Worm (Caenorhabditis elegans) whole organism, early embryonic: ENCODE results near the gene C47D12.4.
A peak's percentile ranks its signal among the peaks of the same experiment; 100 is the strongest.
"Not testable (repeated sequence)": the region's sequence is repeated elsewhere in the genome, so short reads cannot be mapped to it uniquely, and the experiment has no call there.

Source experiments
- B0310.2 ChIP-seq: sonication (generic microtip); optimal IDR thresholded peaks from 2 replicates; lab custom pipeline; 2016; ENCODE audit warnings: mild to moderate bottlenecking, missing genetic modification characterization, missing compliant biosample characterization
- F13C5.2 ChIP-seq: sonication (generic microtip); optimal IDR thresholded peaks from 2 replicates; lab custom pipeline; 2017; ENCODE audit warnings: mild to moderate bottlenecking, missing genetic modification characterization, inconsistent platforms, missing compliant biosample characterization
- aly-1 ChIP-seq: sonication (generic microtip); optimal IDR thresholded peaks from 2 replicates; lab custom pipeline; 2016; ENCODE audit warnings: missing genetic modification characterization, missing compliant biosample characterization
- ama-1 ChIP-seq: fragments of 150-350 bp; optimal IDR thresholded peaks from 2 replicates; lab custom pipeline; 2014
- ceh-13 ChIP-seq: fragments of 200-800 bp; sonication (Bioruptor generic); optimal IDR thresholded peaks from 2 replicates; lab custom pipeline; 2018; ENCODE audit warnings: mild to moderate bottlenecking, missing genetic modification characterization, missing compliant biosample characterization
- ceh-36 ChIP-seq: sonication (generic microtip); optimal IDR thresholded peaks from 2 replicates; lab custom pipeline; 2016; ENCODE audit warnings: missing genetic modification characterization, inconsistent platforms, missing compliant biosample characterization
- ets-7 ChIP-seq: sonication (generic microtip); optimal IDR thresholded peaks from 2 replicates; lab custom pipeline; 2016; ENCODE audit warnings: missing genotype, missing genetic modification characterization, missing compliant biosample characterization
- flt-1 ChIP-seq: fragments of 200-800 bp; sonication (Bioruptor generic); IDR thresholded peaks from 2 replicates; pipeline ENCODE4 v1.3.6; 2022; ENCODE audit warnings: missing genetic modification characterization, missing compliant biosample characterization
- hmbx-1 ChIP-seq: sonication (generic microtip); optimal IDR thresholded peaks from 2 replicates; lab custom pipeline; 2016; ENCODE audit warnings: mild to moderate bottlenecking, missing genetic modification characterization, missing compliant biosample characterization
- hmg-4 ChIP-seq: fragments of 200-800 bp; sonication (Bioruptor generic); optimal IDR thresholded peaks from 2 replicates; lab custom pipeline; 2018; ENCODE audit warnings: mild to moderate bottlenecking, missing genetic modification characterization, missing compliant biosample characterization
- hnd-1 ChIP-seq: sonication (generic microtip); optimal IDR thresholded peaks from 2 replicates; lab custom pipeline; 2016; ENCODE audit warnings: missing genetic modification characterization, missing compliant biosample characterization
- pes-1 ChIP-seq: fragments of 200-800 bp; sonication (Bioruptor generic); IDR thresholded peaks from 2 replicates; pipeline ENCODE4 v1.3.6; 2022; ENCODE audit warnings: missing genetic modification reagents, missing genetic modification characterization, missing compliant biosample characterization
- scrt-1 ChIP-seq: fragments of 200-800 bp; sonication (Bioruptor generic); IDR thresholded peaks from 2 replicates; pipeline ENCODE4 v1.3.6; 2022; ENCODE audit warnings: missing genetic modification characterization, missing compliant biosample characterization
- sea-1 ChIP-seq: fragments of 200-800 bp; sonication (Bioruptor generic); conservative IDR thresholded peaks from 2 replicates; pipeline ENCODE4 v1.3.6; 2022; ENCODE audit warnings: missing genetic modification characterization, missing compliant biosample characterization
- tbx-11 ChIP-seq: fragments of 200-800 bp; sonication (Bioruptor generic); IDR thresholded peaks from 2 replicates; pipeline ENCODE4 v1.3.6; 2022; ENCODE audit warnings: missing genetic modification characterization, missing compliant biosample characterization
- tbx-37 ChIP-seq: fragments of 200-800 bp; sonication (Bioruptor generic); conservative IDR thresholded peaks from 2 replicates; pipeline ENCODE4 v1.3.6; 2022; ENCODE audit warnings: missing genetic modification reagents, missing genetic modification characterization, missing compliant biosample characterization
- tra-4 ChIP-seq: sonication (generic microtip); optimal IDR thresholded peaks from 2 replicates; lab custom pipeline; 2017; ENCODE audit warnings: missing genetic modification characterization, missing compliant biosample characterization

C47D12.4 gene

ce11 chrII:11689941-11690340 lies 8.4 kb downstream of the C47D12.4 start:
- no peak for TF ChIP-seq pes-1 (GFP tag; lab: Robert Waterston, UW)

ce11 chrII:11690868-11691267 lies 9.3 kb downstream of the C47D12.4 start:
- TF ChIP-seq tbx-37 (no peak), ets-7 (tag; lab: Kevin White, UChicago) (no peak), flt-1 (GFP tag; lab: Robert Waterston, UW) (no peak), aly-1 (tag; lab: Kevin White, UChicago) (no peak)

- TF ChIP-seq pes-1 (GFP tag; lab: Robert Waterston, UW) (peak; percentile 32; the same call in 1 of the 2 replicates), hmg-4 (no peak), F13C5.2 (tag; lab: Kevin White, UChicago) (peak; percentile 65)
Observed at ce11 chrII:11694432-11694831, 12.9 kb downstream of the C47D12.4 start.

- not testable (repeated sequence) for TF ChIP-seq ets-7 (tag; lab: Kevin White, UChicago); flt-1 (GFP tag; lab: Robert Waterston, UW); ceh-36 (tag; lab: Kevin White, UChicago)
Observed at ce11 chrII:11695161-11695944, 13.8 kb downstream of the C47D12.4 start, which contains the start of gene tars-1. Gene tars-1, minus strand, starts transcription at chrII:11695657.

ce11 chrII:11695945-11696270 lies 14.3 kb downstream of the C47D12.4 start, which contains the start of gene xpf-1:
Gene xpf-1, plus strand, starts transcription at chrII:11696171.
- TF ChIP-seq ceh-13 (GFP tag; lab: Kevin White, UChicago) = no peak
- TF ChIP-seq ceh-36 (tag; lab: Kevin White, UChicago) = no peak
- no peak for TF ChIP-seq sea-1
- TF ChIP-seq tbx-11 (GFP tag; lab: Robert Waterston, UW) = no peak
- TF ChIP-seq tra-4 = no peak
- TF ChIP-seq ama-1 (lab: Kevin White, UChicago) = no peak
- no peak for TF ChIP-seq pes-1 (GFP tag; lab: Robert Waterston, UW)
- no peak for TF ChIP-seq hnd-1 (tag; lab: Kevin White, UChicago)
- TF ChIP-seq aly-1 (tag; lab: Kevin White, UChicago) = no peak
- TF ChIP-seq F13C5.2 (tag; lab: Kevin White, UChicago) = no peak
- TF ChIP-seq hmbx-1 = no peak
- TF ChIP-seq scrt-1 (GFP tag; lab: Robert Waterston, UW) = no peak
- no peak for TF ChIP-seq ets-7 (tag; lab: Kevin White, UChicago)
- no peak for TF ChIP-seq B0310.2 (tag; lab: Kevin White, UChicago)
- no peak for TF ChIP-seq flt-1 (GFP tag; lab: Robert Waterston, UW)
- no peak for TF ChIP-seq tbx-37
- no peak for TF ChIP-seq hmg-4

ce11 chrII:11700200-11700599 lies 18.6 kb downstream of the C47D12.4 start, which contains the start of gene inos-1:
Gene inos-1, minus strand, starts transcription at chrII:11700300.
- TF ChIP-seq ets-7 (tag; lab: Kevin White, UChicago) (no peak), ama-1 (lab: Kevin White, UChicago) (no peak), hmg-4 (no peak), pes-1 (GFP tag; lab: Robert Waterston, UW) (no peak), ceh-13 (GFP tag; lab: Kevin White, UChicago) (no peak), flt-1 (GFP tag; lab: Robert Waterston, UW) (no peak), tra-4 (no peak), hmbx-1 (no peak), B0310.2 (tag; lab: Kevin White, UChicago) (no peak), scrt-1 (GFP tag; lab: Robert Waterston, UW) (no peak)

ce11 chrII:11700635-11701034 lies 19.1 kb downstream of the C47D12.4 start:
- TF ChIP-seq ama-1 (lab: Kevin White, UChicago) (no peak), ets-7 (tag; lab: Kevin White, UChicago) (no peak), sea-1 (no peak), flt-1 (GFP tag; lab: Robert Waterston, UW) (no peak), pes-1 (GFP tag; lab: Robert Waterston, UW) (no peak), B0310.2 (tag; lab: Kevin White, UChicago) (no peak), ceh-13 (GFP tag; lab: Kevin White, UChicago) (no peak), hmg-4 (no peak), ceh-36 (tag; lab: Kevin White, UChicago) (no peak), aly-1 (tag; lab: Kevin White, UChicago) (no peak)

ce11 chrII:11705787-11706186 lies 24.2 kb downstream of the C47D12.4 start, which contains the start of gene VF13D12L.3:
Gene VF13D12L.3, plus strand, starts transcription at chrII:11706009.
- TF ChIP-seq sea-1 = no peak
- no peak for TF ChIP-seq pes-1 (GFP tag; lab: Robert Waterston, UW)
- no peak for TF ChIP-seq ceh-36 (tag; lab: Kevin White, UChicago)
- TF ChIP-seq tbx-11 (GFP tag; lab: Robert Waterston, UW) = no peak
- TF ChIP-seq ceh-13 (GFP tag; lab: Kevin White, UChicago) = no peak

ce11 chrII:11709464-11709863 lies 27.9 kb downstream of the C47D12.4 start, which contains the start of gene fcmt-1:
Gene fcmt-1, minus strand, starts transcription at chrII:11709564.
- TF ChIP-seq tra-4 (no peak), ets-7 (tag; lab: Kevin White, UChicago) (no peak), tbx-37 (no peak), pes-1 (GFP tag; lab: Robert Waterston, UW) (no peak), hmg-4 (no peak), hmbx-1 (no peak), F13C5.2 (tag; lab: Kevin White, UChicago) (no peak), sea-1 (no peak), ceh-36 (tag; lab: Kevin White, UChicago) (no peak), scrt-1 (GFP tag; lab: Robert Waterston, UW) (no peak), flt-1 (GFP tag; lab: Robert Waterston, UW) (no peak), tbx-11 (GFP tag; lab: Robert Waterston, UW) (no peak), ama-1 (lab: Kevin White, UChicago) (no peak), hnd-1 (tag; lab: Kevin White, UChicago) (no peak), B0310.2 (tag; lab: Kevin White, UChicago) (no peak), ceh-13 (GFP tag; lab: Kevin White, UChicago) (no peak)
